Fruit fly (Drosophila melanogaster) whole organism, adult: ENCODE results near the gene Ada2b.

ENCODE experiments used
- CG11617 ChIP-seq: fragments of 200-800 bp; sonication (Bioruptor generic); optimal IDR thresholded peaks from 2 replicates; lab custom pipeline; 2017; ENCODE audit warnings: mild to moderate bottlenecking, missing biosample characterization, missing genetic modification reagents, missing genetic modification characterization
- CG12768 ChIP-seq: fragments of 200-800 bp; sonication (Bioruptor generic); optimal IDR thresholded peaks from 2 replicates; lab custom pipeline; 2017; ENCODE audit warnings: missing biosample characterization, missing genetic modification characterization, mild to moderate bottlenecking, moderate library complexity, missing genetic modification reagents
- Crg-1 ChIP-seq: fragments of 200-800 bp; sonication (Bioruptor generic); optimal IDR thresholded peaks from 2 replicates; lab custom pipeline; 2016; ENCODE audit warnings: missing biosample characterization, missing genetic modification characterization
- Hr96 ChIP-seq: fragments of 200-800 bp; sonication (Bioruptor generic); optimal IDR thresholded peaks from 2 replicates; lab custom pipeline; 2016; ENCODE audit warnings: missing biosample characterization, missing genetic modification characterization
- Mnt ChIP-seq: fragments of 200-800 bp; sonication (Bioruptor generic); optimal IDR thresholded peaks from 2 replicates; lab custom pipeline; 2016; ENCODE audit warnings: missing biosample characterization, mild to moderate bottlenecking, missing genetic modification characterization
- cnc ChIP-seq, 2 experiments: fragments of >200 bp; optimal IDR thresholded peaks; 2 replicates each; lab custom pipeline; 2017
- ovo ChIP-seq: fragments of 200-800 bp; sonication (Bioruptor generic); optimal IDR thresholded peaks from 2 replicates; lab custom pipeline; 2016; ENCODE audit warnings: missing biosample characterization, missing genetic modification characterization

dm6 chr3R:8227344-8227743, 13.0 kb downstream of the Ada2b start:
- TF ChIP-seq ovo (GFP tag; lab: Kevin White, UChicago) (no peak), CG12768 (GFP tag; lab: Kevin White, UChicago) (no peak), cnc (optimal IDR thresholded peaks at IDR 0.05; lab: Kevin White, UChicago) (no peak), Crg-1 (GFP tag; lab: Kevin White, UChicago) (no peak), CG11617 (GFP tag; lab: Kevin White, UChicago) (no peak), Hr96 (GFP tag; lab: Kevin White, UChicago) (no peak), Mnt (GFP tag; lab: Kevin White, UChicago) (no peak)
